Fruit fly (Drosophila melanogaster) whole organism: ENCODE data around the gene vls.

ENCODE experiments used
- CG8478 ChIP-seq: fragments of >200 bp; optimal IDR thresholded peaks from 2 replicates; lab custom pipeline; 2018; ENCODE audit warnings: inconsistent platforms
- Dll ChIP-seq: fragments of >200 bp; optimal IDR thresholded peaks from 2 replicates; lab custom pipeline; 2017
- EcR ChIP-seq, 2 experiments: fragments of >200 bp; optimal IDR thresholded peaks; 2 replicates each; lab custom pipeline; 2017; ENCODE audit warnings: missing biosample characterization in 2 of 2, missing genetic modification characterization in 2 of 2, missing genetic modification reagents in 2 of 2
- pan ChIP-seq: fragments of >200 bp; optimal IDR thresholded peaks from 2 replicates; lab custom pipeline; 2017
- psq ChIP-seq: fragments of >200 bp; optimal IDR thresholded peaks from 2 replicates; lab custom pipeline; 2017
- usp ChIP-seq: fragments of >200 bp; optimal IDR thresholded peaks from 2 replicates; lab custom pipeline; 2017; ENCODE audit warnings: missing biosample characterization, missing genetic modification characterization, mixed read lengths

dm6 chr2L:20051172-20051893 is 14.1 kb downstream of the vls start:
- no peak for TF ChIP-seq Dll (lab: Kevin White, UChicago)
- no peak for TF ChIP-seq psq (lab: Kevin White, UChicago)
- TF ChIP-seq usp (GFP tag; lab: Kevin White, UChicago), result no peak
- TF ChIP-seq CG8478 (lab: Kevin White, UChicago), result no peak
- no peak for TF ChIP-seq pan
- no peak for TF ChIP-seq EcR (GFP tag; optimal IDR thresholded peaks at IDR 0.05; lab: Kevin White, UChicago)
